Worm (Caenorhabditis elegans) whole organism, L4 larva: ENCODE data around the gene C16D9.9.

Experiments
- F10B5.3 ChIP-seq: sonication (generic microtip); optimal IDR thresholded peaks from 2 replicates; lab custom pipeline; 2016; ENCODE audit warnings: mild to moderate bottlenecking, missing genetic modification characterization, missing compliant biosample characterization
- F37D6.2 ChIP-seq: sonication (generic microtip); optimal IDR thresholded peaks from 2 replicates; lab custom pipeline; 2016; ENCODE audit warnings: mild to moderate bottlenecking, missing genetic modification characterization, missing compliant biosample characterization
- F44E2.7 ChIP-seq: fragments of 200-800 bp; sonication (Bioruptor generic); IDR thresholded peaks from 2 replicates; pipeline ENCODE4 v2.1.2; 2022; ENCODE audit warnings: missing genetic modification characterization, missing compliant biosample characterization
- F49E8.2 ChIP-seq: sonication (generic microtip); optimal IDR thresholded peaks from 2 replicates; lab custom pipeline; 2016; ENCODE audit warnings: missing compliant biosample characterization, mild to moderate bottlenecking, missing genetic modification characterization, borderline replicate concordance
- T26A8.4 ChIP-seq: fragments of 200-800 bp; sonication (Bioruptor generic); IDR thresholded peaks from 2 replicates; pipeline ENCODE4 v1.3.6; 2022; ENCODE audit warnings: missing genetic modification characterization, missing compliant biosample characterization
- Y105C5A.15 ChIP-seq: fragments of 200-800 bp; sonication (Bioruptor generic); IDR thresholded peaks from 2 replicates; pipeline ENCODE4 v1.3.6; 2022; ENCODE audit warnings: missing genetic modification characterization, missing compliant biosample characterization
- Y48G9A.11 ChIP-seq: fragments of 200-800 bp; sonication (Bioruptor generic); IDR thresholded peaks from 2 replicates; pipeline ENCODE4 v1.3.6; 2022; ENCODE audit warnings: missing genetic modification reagents, missing genetic modification characterization, missing compliant biosample characterization
- Y5F2A.4 ChIP-seq: fragments of 200-800 bp; sonication (Bioruptor generic); optimal IDR thresholded peaks from 2 replicates; lab custom pipeline; 2018; ENCODE audit warnings: mild to moderate bottlenecking, missing genetic modification characterization, missing compliant biosample characterization
- ZK546.5 ChIP-seq, 2 experiments: sonication (generic microtip); optimal IDR thresholded peaks; 2 replicates each; lab custom pipeline; 2017; ENCODE audit warnings: missing biosample characterization in 2 of 2, missing genetic modification characterization in 2 of 2
- ama-1 ChIP-seq: fragments of 150-350 bp; optimal IDR thresholded peaks from 2 replicates; lab custom pipeline; 2014; ENCODE audit warnings: inconsistent platforms, mixed read lengths
- attf-4 ChIP-seq: sonication (generic microtip); optimal IDR thresholded peaks from 3 replicates; lab custom pipeline; 2017; ENCODE audit warnings: missing biosample characterization, missing genetic modification characterization
- ceh-28 ChIP-seq: fragments of 150-350 bp; optimal IDR thresholded peaks from 2 replicates; lab custom pipeline; 2014; ENCODE audit warnings: missing biosample characterization, missing genetic modification reagents, missing genetic modification characterization
- ceh-32 ChIP-seq: sonication (generic microtip); optimal IDR thresholded peaks from 2 replicates; lab custom pipeline; 2016; ENCODE audit warnings: mild to moderate bottlenecking, missing genetic modification characterization, missing compliant biosample characterization; ENCODE audit not compliant: poor library complexity
- ceh-62 ChIP-seq: sonication (generic microtip); optimal IDR thresholded peaks from 2 replicates; lab custom pipeline; 2017; ENCODE audit warnings: missing biosample characterization, missing genetic modification characterization
- ceh-82 ChIP-seq: sonication (generic microtip); optimal IDR thresholded peaks from 2 replicates; lab custom pipeline; 2017; ENCODE audit warnings: missing biosample characterization, missing genetic modification characterization
- ces-1 ChIP-seq: fragments of 150-350 bp; sonication (generic microtip); optimal IDR thresholded peaks from 4 replicates; lab custom pipeline; 2014; ENCODE audit warnings: missing biosample characterization, missing genetic modification reagents, missing genetic modification characterization
- cey-2 ChIP-seq: sonication (generic microtip); optimal IDR thresholded peaks from 3 replicates; lab custom pipeline; 2017; ENCODE audit warnings: missing genetic modification characterization, mild to moderate bottlenecking, missing compliant biosample characterization, antibody characterized with exemption, borderline replicate concordance; ENCODE audit not compliant: insufficient read depth
- daf-12 ChIP-seq: fragments of 150-350 bp; optimal IDR thresholded peaks from 2 replicates; lab custom pipeline; 2014; ENCODE audit warnings: missing biosample characterization, missing genetic modification reagents, missing genetic modification characterization
- daf-19 ChIP-seq: fragments of 200-800 bp; sonication (Bioruptor generic); conservative IDR thresholded peaks from 2 replicates; pipeline ENCODE4 v1.3.6; 2022; ENCODE audit warnings: missing genetic modification characterization, missing compliant biosample characterization
- daf-8 ChIP-seq: fragments of 200-800 bp; sonication (Bioruptor generic); IDR thresholded peaks from 2 replicates; pipeline ENCODE4 v1.3.6; 2022; ENCODE audit warnings: missing genetic modification characterization, missing compliant biosample characterization
- dmd-8 ChIP-seq: fragments of 200-800 bp; sonication (Bioruptor generic); IDR thresholded peaks from 2 replicates; pipeline ENCODE4 v1.3.6; 2022; ENCODE audit warnings: missing genetic modification characterization, missing compliant biosample characterization
- dmd-9 ChIP-seq: fragments of 200-800 bp; sonication (Bioruptor generic); IDR thresholded peaks from 2 replicates; pipeline ENCODE4 v1.3.6; 2022; ENCODE audit warnings: missing genetic modification reagents, missing genetic modification characterization, missing compliant biosample characterization
- duxl-1 ChIP-seq: sonication (generic microtip); optimal IDR thresholded peaks from 2 replicates; lab custom pipeline; 2016; ENCODE audit warnings: mild to moderate bottlenecking, missing genetic modification characterization, moderate library complexity, missing compliant biosample characterization; ENCODE audit not compliant: poor library complexity
- hif-1 ChIP-seq, 2 experiments: sonication (generic microtip); optimal IDR thresholded peaks; 2 replicates each; lab custom pipeline; 2016 to 2017; ENCODE audit warnings: missing compliant biosample characterization in 2 of 2, missing genetic modification characterization in 2 of 2, missing genetic modification reagents in 2 of 2, missing genotype in 2 of 2, mild to moderate bottlenecking in 1 of 2
- hlh-11 ChIP-seq: fragments of 200-800 bp; sonication (Bioruptor generic); optimal IDR thresholded peaks from 2 replicates; lab custom pipeline; 2018; ENCODE audit warnings: mild to moderate bottlenecking, missing genetic modification characterization, missing compliant biosample characterization
- hlh-30 ChIP-seq: sonication (generic microtip); optimal IDR thresholded peaks from 2 replicates; lab custom pipeline; 2017; ENCODE audit warnings: antibody characterized with exemption, mild to moderate bottlenecking, missing genetic modification characterization, missing compliant biosample characterization; ENCODE audit not compliant: insufficient read depth
- jun-1 ChIP-seq: fragments of 150-350 bp; optimal IDR thresholded peaks from 2 replicates; lab custom pipeline; 2014; ENCODE audit warnings: missing biosample characterization, missing genetic modification reagents, missing genetic modification characterization
- lim-7 ChIP-seq: fragments of 200-800 bp; sonication (Bioruptor generic); IDR thresholded peaks from 2 replicates; pipeline ENCODE4 v1.3.6; 2022; ENCODE audit warnings: missing genetic modification characterization, missing compliant biosample characterization
- lin-1 ChIP-seq: fragments of 200-800 bp; sonication (Bioruptor generic); IDR thresholded peaks from 2 replicates; pipeline ENCODE4 v1.3.6; 2022; ENCODE audit warnings: missing genetic modification reagents, missing genetic modification characterization, missing compliant biosample characterization
- lin-15B ChIP-seq: fragments of 150-350 bp; sonication (generic microtip); optimal IDR thresholded peaks from 3 replicates; lab custom pipeline; 2014; ENCODE audit warnings: missing biosample characterization, missing genetic modification characterization
- lin-39 ChIP-seq: fragments of 150-350 bp; optimal IDR thresholded peaks from 2 replicates; lab custom pipeline; 2014; ENCODE audit warnings: missing biosample characterization, missing genetic modification reagents, missing genetic modification characterization
- lsy-2 ChIP-seq, 2 experiments: fragments of 150-350 bp in 1 of 2; sonication (generic microtip) in 1 of 2; optimal IDR thresholded peaks; 2 replicates each; lab custom pipeline; 2014 to 2017; ENCODE audit warnings: missing biosample characterization in 2 of 2, missing genetic modification characterization in 2 of 2
- madf-5 ChIP-seq, 2 experiments: fragments of 200-800 bp; sonication (Bioruptor generic); IDR thresholded peaks; 2 replicates each; pipeline ENCODE4 v1.3.6; 2022; ENCODE audit warnings: missing compliant biosample characterization in 2 of 2, missing genetic modification characterization in 2 of 2
- mdl-1 ChIP-seq, 2 experiments: fragments of 150-350 bp in 1 of 2; sonication (generic microtip) in 1 of 2; optimal IDR thresholded peaks; 2 replicates each; lab custom pipeline; 2014 to 2017; ENCODE audit warnings: missing biosample characterization in 2 of 2, missing genetic modification characterization in 2 of 2
- mep-1 ChIP-seq: fragments of 150-350 bp; sonication (generic microtip); optimal IDR thresholded peaks from 3 replicates; lab custom pipeline; 2014; ENCODE audit warnings: missing biosample characterization, missing genetic modification characterization
- mxl-2 ChIP-seq: fragments of 200-800 bp; sonication (Bioruptor generic); conservative IDR thresholded peaks from 2 replicates; pipeline ENCODE4 v1.3.6; 2022; ENCODE audit warnings: missing genetic modification reagents, missing genetic modification characterization, missing compliant biosample characterization
- nhr-11 ChIP-seq: fragments of 150-350 bp; optimal IDR thresholded peaks from 2 replicates; lab custom pipeline; 2014; ENCODE audit warnings: missing biosample characterization, missing genetic modification characterization
- nhr-111 ChIP-seq: fragments of 200-800 bp; sonication (Bioruptor generic); optimal IDR thresholded peaks from 2 replicates; lab custom pipeline; 2018; ENCODE audit warnings: mild to moderate bottlenecking, missing genetic modification characterization, missing compliant biosample characterization
- nhr-41 ChIP-seq: fragments of 200-800 bp; sonication (Bioruptor generic); IDR thresholded peaks from 2 replicates; pipeline ENCODE4 v1.3.6; 2022; ENCODE audit warnings: missing genetic modification reagents, missing genetic modification characterization, missing compliant biosample characterization
- nhr-42 ChIP-seq: fragments of 200-800 bp; sonication (Bioruptor generic); IDR thresholded peaks from 2 replicates; pipeline ENCODE4 v1.3.6; 2022; ENCODE audit warnings: missing genetic modification characterization, missing compliant biosample characterization
- nhr-76 ChIP-seq: fragments of 150-350 bp; optimal IDR thresholded peaks from 2 replicates; lab custom pipeline; 2014; ENCODE audit warnings: missing biosample characterization, missing genetic modification characterization
- pqm-1 ChIP-seq: sonication (generic microtip); optimal IDR thresholded peaks from 2 replicates; lab custom pipeline; 2017; ENCODE audit warnings: missing biosample characterization, missing genetic modification characterization
- rbr-2 ChIP-seq: sonication (generic microtip); optimal IDR thresholded peaks from 2 replicates; lab custom pipeline; 2016; ENCODE audit warnings: missing genotype, missing genetic modification characterization, missing compliant biosample characterization
- set-16 ChIP-seq: fragments of 200-800 bp; sonication (Bioruptor generic); IDR thresholded peaks from 2 replicates; pipeline ENCODE4 v1.3.6; 2022; ENCODE audit warnings: missing genetic modification reagents, missing genetic modification characterization, missing compliant biosample characterization
- snpc-4 ChIP-seq: fragments of 150-350 bp; optimal IDR thresholded peaks from 2 replicates; lab custom pipeline; 2014; ENCODE audit warnings: missing biosample characterization, missing genetic modification characterization
- spr-3 ChIP-seq: fragments of 200-800 bp; sonication (Bioruptor generic); optimal IDR thresholded peaks from 2 replicates; lab custom pipeline; 2018; ENCODE audit warnings: mild to moderate bottlenecking, missing genetic modification characterization, missing compliant biosample characterization
- tra-1 ChIP-seq: fragments of 200-800 bp; sonication (Bioruptor generic); IDR thresholded peaks from 2 replicates; pipeline ENCODE4 v1.3.6; 2022; ENCODE audit warnings: missing genetic modification reagents, missing genetic modification characterization, missing compliant biosample characterization
- unc-130 ChIP-seq: sonication (generic microtip); optimal IDR thresholded peaks from 2 replicates; lab custom pipeline; 2016; ENCODE audit warnings: missing genetic modification reagents, missing genetic modification characterization, missing compliant biosample characterization
- zfp-2 ChIP-seq: sonication (generic microtip); optimal IDR thresholded peaks from 2 replicates; lab custom pipeline; 2016; ENCODE audit warnings: mild to moderate bottlenecking, missing genetic modification characterization, missing compliant biosample characterization
- zfp-3 ChIP-seq: fragments of 200-800 bp; sonication (Bioruptor generic); conservative IDR thresholded peaks from 2 replicates; pipeline ENCODE4 v1.3.6; 2022; ENCODE audit warnings: missing genetic modification reagents, missing genetic modification characterization, missing compliant biosample characterization
- ztf-11 ChIP-seq: fragments of 150-350 bp; optimal IDR thresholded peaks from 2 replicates; lab custom pipeline; 2014; ENCODE audit warnings: missing biosample characterization, missing genetic modification characterization
- ztf-7 ChIP-seq: fragments of 150-350 bp; optimal IDR thresholded peaks from 2 replicates; lab custom pipeline; 2014; ENCODE audit warnings: missing biosample characterization, missing genetic modification characterization

Gene C16D9.9

ce11 chrV:8228712-8229119 is 35.3 kb upstream of the C16D9.9 start (continued):
- TF ChIP-seq nhr-11 (tag; lab: Kevin White, UChicago): peak; percentile 49
- peak; percentile 94 for TF ChIP-seq ama-1 (lab: Kevin White, UChicago)
- TF ChIP-seq lin-39: no peak
- peak; percentile 92 for TF ChIP-seq Y48G9A.11 (GFP tag; lab: Robert Waterston, UW)
- TF ChIP-seq F10B5.3 (tag; lab: Kevin White, UChicago): peak; percentile 83
- TF ChIP-seq ceh-82: no peak
- TF ChIP-seq zfp-2 (tag; lab: Kevin White, UChicago): peak; percentile 44
- TF ChIP-seq ztf-11 (tag; lab: Kevin White, UChicago): no peak
- no peak for TF ChIP-seq dmd-8 (GFP tag; lab: Robert Waterston, UW)
- peak; percentile 83 for TF ChIP-seq rbr-2 (tag; lab: Kevin White, UChicago)
- TF ChIP-seq F44E2.7 (GFP tag; lab: Robert Waterston, UW): no peak
- TF ChIP-seq daf-8 (GFP tag; lab: Robert Waterston, UW): no peak
- peak; percentile 12 to 30 for TF ChIP-seq hif-1 (tag; optimal IDR thresholded peaks at IDR 0.05; lab: Kevin White, UChicago)
- TF ChIP-seq ces-1 (GFP tag; lab: Kevin White, UChicago): peak; percentile 13
- TF ChIP-seq ceh-28: no peak
- no peak for TF ChIP-seq ceh-32 (tag; lab: Kevin White, UChicago)
- TF ChIP-seq attf-4 (tag; lab: Kevin White, UChicago): no peak
- no peak for TF ChIP-seq Y5F2A.4 (GFP tag; lab: Kevin White, UChicago)
- no peak for TF ChIP-seq lim-7
- no peak for TF ChIP-seq zfp-3 (GFP tag; lab: Robert Waterston, UW)
- peak; percentile 71; the same call in 1 of the 2 replicates for TF ChIP-seq daf-19
- TF ChIP-seq spr-3 (GFP tag; lab: Kevin White, UChicago): peak; percentile 68
- no peak for TF ChIP-seq cey-2 (tag; lab: Kevin White, UChicago)
- peak; percentile 74 for TF ChIP-seq dmd-9 (GFP tag; lab: Robert Waterston, UW)
- peak; percentile 66 for TF ChIP-seq F37D6.2
- peak; percentile 80 for TF ChIP-seq hlh-30 (tag; lab: Kevin White, UChicago)
- peak; percentile 83 for TF ChIP-seq tra-1 (GFP tag; lab: Robert Waterston, UW)
- peak; percentile 8 for TF ChIP-seq pqm-1 (tag; lab: Kevin White, UChicago)
- no peak for TF ChIP-seq ceh-62 (tag; lab: Kevin White, UChicago)
- TF ChIP-seq mep-1 (tag; lab: Kevin White, UChicago): peak; percentile 93
- peak; percentile 49; the same call in 1 of the 2 replicates for TF ChIP-seq lin-1 (GFP tag; lab: Robert Waterston, UW)
- TF ChIP-seq nhr-42 (GFP tag; lab: Robert Waterston, UW): peak; percentile 47
- TF ChIP-seq nhr-76: no peak
- peak; percentile 91 for TF ChIP-seq unc-130
- TF ChIP-seq nhr-111 (GFP tag; lab: Kevin White, UChicago): peak; percentile 70
- TF ChIP-seq Y105C5A.15 (GFP tag; lab: Robert Waterston, UW): no peak
- peak; percentile 91 for TF ChIP-seq T26A8.4 (GFP tag; lab: Robert Waterston, UW)
- TF ChIP-seq nhr-41 (GFP tag; lab: Robert Waterston, UW): 0 out of 2 replicates have a peak, but pooled peaks have one; percentile 8
- TF ChIP-seq lsy-2 (tag; optimal IDR thresholded peaks at IDR 0.05; lab: Kevin White, UChicago): peak in 1 of 2 experiments; percentile 77
- peak; percentile 83 for TF ChIP-seq hlh-11
- TF ChIP-seq set-16 (GFP tag; lab: Robert Waterston, UW): no peak
- peak; percentile 48 to 51 for TF ChIP-seq mdl-1 (tag; optimal IDR thresholded peaks at IDR 0.05; lab: Kevin White, UChicago)
- TF ChIP-seq ZK546.5 (tag; optimal IDR thresholded peaks at IDR 0.05; lab: Kevin White, UChicago): no peak
- no peak for TF ChIP-seq mxl-2 (GFP tag; lab: Robert Waterston, UW)
- no peak for TF ChIP-seq daf-12 (tag; lab: Kevin White, UChicago)
- no peak for TF ChIP-seq jun-1 (tag; lab: Kevin White, UChicago)
- TF ChIP-seq duxl-1 (tag; lab: Kevin White, UChicago): peak; percentile 92
- TF ChIP-seq lin-15B (tag; lab: Kevin White, UChicago): no peak
- TF ChIP-seq F49E8.2 (tag; lab: Kevin White, UChicago): peak; percentile 97
- no peak for TF ChIP-seq madf-5 (GFP tag; IDR thresholded peaks at IDR 0.05; lab: Robert Waterston, UW)
- peak; percentile 4 for TF ChIP-seq ztf-7
- peak; percentile 96 for TF ChIP-seq snpc-4 (tag; lab: Kevin White, UChicago)
